Fruit fly (Drosophila melanogaster) Kc167 (cell line): ENCODE data around the gene CG31365.
A peak's percentile ranks its signal among the peaks of the same experiment; 100 is the strongest.

Experiments used
- Myc ChIP-seq: fragments of >200 bp; optimal IDR thresholded peaks from 2 replicates; lab custom pipeline; 2017; ENCODE audit warnings: missing external identifiers
- Sin3A ChIP-seq: fragments of >200 bp; optimal IDR thresholded peaks from 2 replicates; lab custom pipeline; 2018; ENCODE audit warnings: missing external identifiers
- h ChIP-seq: fragments of >200 bp; optimal IDR thresholded peaks from 3 replicates; lab custom pipeline; 2018; ENCODE audit warnings: missing external identifiers
- insv ChIP-seq: fragments of >200 bp; optimal IDR thresholded peaks from 3 replicates; lab custom pipeline; 2018; ENCODE audit warnings: missing external identifiers
- psq ChIP-seq: fragments of >200 bp; optimal IDR thresholded peaks from 2 replicates; lab custom pipeline; 2017; ENCODE audit warnings: missing external identifiers
- ttk ChIP-seq: sonication (Bioruptor generic); optimal IDR thresholded peaks from 2 replicates; lab custom pipeline; 2017; ENCODE audit warnings: missing external identifiers

CG31365 gene

dm6 chr3R:23157664-23158151 is 31.5 kb upstream of the CG31365 start, which contains the start of gene unk:
unk (minus strand) TSS chr3R:23157862.
- TF ChIP-seq Myc (lab: Kevin White, UChicago) (no peak), psq (lab: Kevin White, UChicago) (no peak), Sin3A (lab: Kevin White, UChicago) (no peak), insv (lab: Kevin White, UChicago) (no peak), h (no peak), ttk (lab: Kevin White, UChicago) (no peak)

- TF ChIP-seq Myc (lab: Kevin White, UChicago), result no peak
- TF ChIP-seq Sin3A (lab: Kevin White, UChicago), result no peak
- peak; percentile 63 for TF ChIP-seq psq (lab: Kevin White, UChicago)
Measured at dm6 chr3R:23156865-23157515, 30.8 kb upstream of the CG31365 start.

- TF ChIP-seq psq (lab: Kevin White, UChicago) (no peak), Myc (lab: Kevin White, UChicago) (no peak), ttk (lab: Kevin White, UChicago) (no peak), Sin3A (lab: Kevin White, UChicago) (no peak), insv (lab: Kevin White, UChicago) (no peak), h (no peak)
Measured at dm6 chr3R:23156347-23156864, 30.2 kb upstream of the CG31365 start.

dm6 chr3R:23149021-23149571 is 22.9 kb upstream of the CG31365 start:
- TF ChIP-seq h (no peak), ttk (lab: Kevin White, UChicago) (no peak), psq (lab: Kevin White, UChicago) (no peak), Sin3A (lab: Kevin White, UChicago) (no peak), Myc (lab: Kevin White, UChicago) (no peak), insv (lab: Kevin White, UChicago) (no peak)

- TF ChIP-seq psq (lab: Kevin White, UChicago) (no peak), insv (lab: Kevin White, UChicago) (no peak), h (no peak), Sin3A (lab: Kevin White, UChicago) (no peak), Myc (lab: Kevin White, UChicago) (no peak), ttk (lab: Kevin White, UChicago) (no peak)
Measured at dm6 chr3R:23148433-23148832, 22.2 kb upstream of the CG31365 start.

dm6 chr3R:23147625-23148024 is 21.4 kb upstream of the CG31365 start:
- TF ChIP-seq insv (lab: Kevin White, UChicago) (no peak), ttk (lab: Kevin White, UChicago) (no peak), h (no peak), Sin3A (lab: Kevin White, UChicago) (no peak), Myc (lab: Kevin White, UChicago) (no peak), psq (lab: Kevin White, UChicago) (no peak)

dm6 chr3R:23147058-23147457 is 20.8 kb upstream of the CG31365 start:
- TF ChIP-seq h (no peak), psq (lab: Kevin White, UChicago) (no peak), ttk (lab: Kevin White, UChicago) (no peak), insv (lab: Kevin White, UChicago) (no peak), Sin3A (lab: Kevin White, UChicago) (no peak)

dm6 chr3R:23145681-23146080 is 19.5 kb upstream of the CG31365 start:
- no peak for TF ChIP-seq Sin3A (lab: Kevin White, UChicago)
- TF ChIP-seq h, result no peak
- TF ChIP-seq Myc (lab: Kevin White, UChicago), result no peak
- no peak for TF ChIP-seq ttk (lab: Kevin White, UChicago)
- TF ChIP-seq insv (lab: Kevin White, UChicago), result no peak
- TF ChIP-seq psq (lab: Kevin White, UChicago), result no peak

- TF ChIP-seq ttk (lab: Kevin White, UChicago) (no peak), h (no peak), psq (lab: Kevin White, UChicago) (no peak), Myc (lab: Kevin White, UChicago) (no peak), insv (lab: Kevin White, UChicago) (no peak), Sin3A (lab: Kevin White, UChicago) (no peak)
Measured at dm6 chr3R:23144654-23145053, 18.4 kb upstream of the CG31365 start.

dm6 chr3R:23143440-23143839 is 17.2 kb upstream of the CG31365 start:
- TF ChIP-seq Myc (lab: Kevin White, UChicago), result no peak
- TF ChIP-seq psq (lab: Kevin White, UChicago), result no peak
- TF ChIP-seq h, result no peak
- TF ChIP-seq insv (lab: Kevin White, UChicago), result no peak
- no peak for TF ChIP-seq ttk (lab: Kevin White, UChicago)
- TF ChIP-seq Sin3A (lab: Kevin White, UChicago), result no peak

dm6 chr3R:23141678-23142338 is 15.6 kb upstream of the CG31365 start, which contains the start of gene hh:
hh (minus strand) TSS chr3R:23141906.
- no peak for TF ChIP-seq psq (lab: Kevin White, UChicago)
- TF ChIP-seq h, result no peak
- TF ChIP-seq Myc (lab: Kevin White, UChicago), result no peak
